Worm (Caenorhabditis elegans): Measurements from ENCODE around the gene nep-3.

The nep-3 gene

DNA sequence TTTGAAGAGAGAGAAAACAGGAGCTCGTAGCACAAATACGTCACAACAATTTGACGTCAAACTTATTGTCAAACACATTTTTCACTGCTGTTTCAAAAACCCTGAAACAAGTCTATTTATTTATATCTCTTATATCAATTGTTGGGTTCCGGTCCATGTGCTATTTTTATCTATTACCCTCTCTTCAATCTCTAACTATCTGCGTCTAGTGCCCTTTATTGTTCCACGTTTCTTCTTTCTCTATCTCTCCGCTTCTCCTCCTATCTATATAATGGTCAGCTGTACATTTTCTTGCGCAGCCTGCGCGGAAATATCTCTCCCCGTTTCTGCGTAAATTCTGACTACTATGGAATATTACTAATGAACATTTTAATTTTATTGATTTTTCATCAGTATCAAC is 19.9 kb upstream of the nep-3 start (continued):
- TF ChIP-seq odd-2 (tag; optimal IDR thresholded peaks at IDR 0.05), result no peak
- no peak for TF ChIP-seq ceh-30 (tag; optimal IDR thresholded peaks at IDR 0.05)
- TF ChIP-seq tbx-7 (tag; optimal IDR thresholded peaks at IDR 0.05), result no peak
- no peak for TF ChIP-seq fkh-6 (tag; optimal IDR thresholded peaks at IDR 0.05)
- TF ChIP-seq pat-9 (tag; optimal IDR thresholded peaks at IDR 0.05), result no peak
- no peak for TF ChIP-seq rnt-1 (tag; optimal IDR thresholded peaks at IDR 0.05)
- peak; percentile 32 for TF ChIP-seq ets-4 (tag; optimal IDR thresholded peaks at IDR 0.05)
- TF ChIP-seq ceh-34 (tag; optimal IDR thresholded peaks at IDR 0.05), result peak; percentile 16
- TF ChIP-seq fkh-10 (GFP tag; optimal IDR thresholded peaks at IDR 0.05), result no peak
- TF ChIP-seq F13H6.1 (tag; optimal IDR thresholded peaks at IDR 0.05), result peak; percentile 17
- no peak for TF ChIP-seq pag-3 (tag; optimal IDR thresholded peaks at IDR 0.05; ENCODE audit: borderline replicate concordance)
- no peak for TF ChIP-seq sox-4 (tag; optimal IDR thresholded peaks at IDR 0.05)
- no peak for TF ChIP-seq madf-2 (tag; optimal IDR thresholded peaks at IDR 0.05)
- peak; percentile 10 for TF ChIP-seq ceh-48 (tag; optimal IDR thresholded peaks at IDR 0.05)
- no peak for TF ChIP-seq Y22D7AL.16 (tag; optimal IDR thresholded peaks at IDR 0.05)
- no peak for TF ChIP-seq nhr-232 (tag; optimal IDR thresholded peaks at IDR 0.05)
- no peak for TF ChIP-seq ceh-24 (tag; optimal IDR thresholded peaks at IDR 0.05)
- no peak for TF ChIP-seq sdc-2 (tag; optimal IDR thresholded peaks at IDR 0.05)
- no peak for TF ChIP-seq unc-3 (GFP tag; conservative IDR thresholded peaks at IDR 0.05)
- no peak for TF ChIP-seq unc-3 (tag; optimal IDR thresholded peaks at IDR 0.05)
- no peak for TF ChIP-seq ceh-2 (tag; optimal IDR thresholded peaks at IDR 0.05)
- TF ChIP-seq ttx-3 (tag; optimal IDR thresholded peaks at IDR 0.05), result no peak
- TF ChIP-seq ceh-6 (GFP tag; optimal IDR thresholded peaks at IDR 0.05), result no peak
- TF ChIP-seq gmeb-2 (tag; optimal IDR thresholded peaks at IDR 0.05), result no peak
- TF ChIP-seq K02D7.2 (tag; optimal IDR thresholded peaks at IDR 0.05), result no peak
- peak; percentile 19 for TF ChIP-seq pax-1 (tag; optimal IDR thresholded peaks at IDR 0.05)
- no peak for TF ChIP-seq ztf-16 (tag; optimal IDR thresholded peaks at IDR 0.05)

DNA sequence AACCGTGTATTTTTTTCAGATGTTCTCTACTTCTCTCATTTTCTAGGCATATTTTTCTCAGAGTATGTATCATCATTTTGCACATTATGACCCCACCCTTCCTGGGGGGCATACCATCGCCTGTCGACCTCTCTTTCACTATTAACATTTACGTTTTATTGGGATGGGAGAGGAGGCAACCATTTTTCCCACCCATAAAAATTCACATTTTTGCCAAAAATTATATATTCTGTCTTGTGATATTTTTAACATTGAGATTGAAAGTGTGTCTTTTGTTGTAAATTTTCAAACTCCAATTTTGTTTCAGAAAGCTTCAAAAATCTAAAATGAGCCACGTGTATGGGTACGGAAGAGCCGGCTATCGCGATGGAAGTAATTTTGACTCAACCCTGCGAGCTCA is 17.7 kb upstream of the nep-3 start, which contains the start of gene F53C3.7:
Gene F53C3.7 (plus strand): TSS at position 301 of the 400 bp plus-strand sequence.
- TF ChIP-seq ceh-30 (tag; optimal IDR thresholded peaks at IDR 0.05) (no peak), unc-86 (tag; optimal IDR thresholded peaks at IDR 0.05) (no peak), fax-1 (tag; optimal IDR thresholded peaks at IDR 0.05) (no peak), madf-2 (tag; optimal IDR thresholded peaks at IDR 0.05) (no peak), K02D7.2 (tag; optimal IDR thresholded peaks at IDR 0.05) (no peak), ceh-45 (GFP tag; IDR thresholded peaks at IDR 0.05) (no peak), fkh-6 (tag; optimal IDR thresholded peaks at IDR 0.05) (no peak)

- TF ChIP-seq elt-4 (tag; optimal IDR thresholded peaks at IDR 0.05) (no peak), K09A11.1 (tag; optimal IDR thresholded peaks at IDR 0.05; ENCODE audit: insufficient read depth) (no peak), T23F11.4 (GFP tag; optimal IDR thresholded peaks at IDR 0.05) (no peak), pag-3 (tag; optimal IDR thresholded peaks at IDR 0.05; ENCODE audit: borderline replicate concordance) (no peak), ets-4 (tag; optimal IDR thresholded peaks at IDR 0.05) (no peak), ceh-6 (GFP tag; optimal IDR thresholded peaks at IDR 0.05) (no peak), ceh-2 (tag; optimal IDR thresholded peaks at IDR 0.05) (no peak), unc-42 (tag; optimal IDR thresholded peaks at IDR 0.05) (no peak), pat-9 (tag; optimal IDR thresholded peaks at IDR 0.05) (no peak), nfya-1 (tag; optimal IDR thresholded peaks at IDR 0.05) (no peak), fax-1 (tag; optimal IDR thresholded peaks at IDR 0.05) (no peak), gmeb-2 (tag; optimal IDR thresholded peaks at IDR 0.05) (no peak)
Measured at ce11 chrII:3893911-3894310, 16.9 kb upstream of the nep-3 start.

ce11 chrII:3891124-3891523 is 14.1 kb upstream of the nep-3 start, which contains the start of gene F53C3.8:
F53C3.8 (plus strand) TSS chrII:3891424.
- TF ChIP-seq sdc-2 (tag; optimal IDR thresholded peaks at IDR 0.05), result no peak
- TF ChIP-seq lin-11 (tag; optimal IDR thresholded peaks at IDR 0.05), result no peak
- TF ChIP-seq madf-2 (tag; optimal IDR thresholded peaks at IDR 0.05), result no peak
- TF ChIP-seq pha-2 (tag; optimal IDR thresholded peaks at IDR 0.05), result no peak
- no peak for TF ChIP-seq fkh-6 (tag; optimal IDR thresholded peaks at IDR 0.05)
- TF ChIP-seq hlh-13 (GFP tag; optimal IDR thresholded peaks at IDR 0.05), result no peak
- no peak for TF ChIP-seq odd-2 (tag; optimal IDR thresholded peaks at IDR 0.05)
- TF ChIP-seq nfya-1 (tag; optimal IDR thresholded peaks at IDR 0.05), result no peak
- TF ChIP-seq mec-3 (tag; optimal IDR thresholded peaks at IDR 0.05; ENCODE audit: borderline replicate concordance), result no peak
- no peak for TF ChIP-seq hlh-8 (tag; optimal IDR thresholded peaks at IDR 0.05)
- TF ChIP-seq ceh-14 (tag; optimal IDR thresholded peaks at IDR 0.05), result no peak
- no peak for TF ChIP-seq unc-86 (tag; optimal IDR thresholded peaks at IDR 0.05)
- no peak for TF ChIP-seq dve-1 (tag; optimal IDR thresholded peaks at IDR 0.05)
- no peak for TF ChIP-seq ets-4 (tag; optimal IDR thresholded peaks at IDR 0.05)
- no peak for TF ChIP-seq ama-1 (optimal IDR thresholded peaks at IDR 0.05)
- TF ChIP-seq hlh-6 (tag; optimal IDR thresholded peaks at IDR 0.05), result no peak
- TF ChIP-seq unc-55 (GFP tag; optimal IDR thresholded peaks at IDR 0.05), result no peak
- TF ChIP-seq ref-2 (tag; optimal IDR thresholded peaks at IDR 0.05), result no peak
- no peak for TF ChIP-seq ahr-1 (tag; optimal IDR thresholded peaks at IDR 0.05)
